Worm (Caenorhabditis elegans) whole organism, late embryonic: Measurements from ENCODE around the gene ZK1248.17.
A peak's percentile ranks its signal among the peaks of the same experiment; 100 is the strongest.
"Not testable (repeated sequence)": the region's sequence is repeated elsewhere in the genome, so short reads cannot be mapped to it uniquely, and the experiment has no call there.

Experiments used
- C08G9.2 ChIP-seq: sonication (generic microtip); optimal IDR thresholded peaks from 2 replicates; lab custom pipeline; 2016; ENCODE audit warnings: mild to moderate bottlenecking, missing genetic modification characterization, moderate library complexity, missing compliant biosample characterization
- C38D4.7 ChIP-seq: fragments of 200-800 bp; sonication (Bioruptor generic); optimal IDR thresholded peaks from 2 replicates; lab custom pipeline; 2018; ENCODE audit warnings: mild to moderate bottlenecking, missing genetic modification characterization, moderate library complexity, missing compliant biosample characterization
- F13H6.1 ChIP-seq: sonication (generic microtip); optimal IDR thresholded peaks from 2 replicates; lab custom pipeline; 2016; ENCODE audit warnings: missing genetic modification characterization, missing compliant biosample characterization
- K02D7.2 ChIP-seq: sonication (generic microtip); optimal IDR thresholded peaks from 2 replicates; lab custom pipeline; 2017; ENCODE audit warnings: mild to moderate bottlenecking, missing genetic modification characterization, missing compliant biosample characterization
- Y22D7AL.16 ChIP-seq: sonication (generic microtip); optimal IDR thresholded peaks from 2 replicates; lab custom pipeline; 2016; ENCODE audit warnings: missing genetic modification characterization, missing compliant biosample characterization
- ceh-19 ChIP-seq: fragments of 200-800 bp; sonication (Bioruptor generic); optimal IDR thresholded peaks from 2 replicates; lab custom pipeline; 2018; ENCODE audit warnings: mild to moderate bottlenecking, missing genetic modification characterization, missing compliant biosample characterization
- ceh-2 ChIP-seq: sonication (generic microtip); optimal IDR thresholded peaks from 2 replicates; lab custom pipeline; 2016; ENCODE audit warnings: missing genotype, missing genetic modification characterization, missing compliant biosample characterization
- ceh-22 ChIP-seq: sonication (generic microtip); optimal IDR thresholded peaks from 2 replicates; lab custom pipeline; 2017; ENCODE audit warnings: missing biosample characterization, missing genetic modification characterization
- ceh-30 ChIP-seq: fragments of 150-350 bp; optimal IDR thresholded peaks from 2 replicates; lab custom pipeline; 2014; ENCODE audit warnings: missing biosample characterization, missing genetic modification characterization
- ceh-31 ChIP-seq: sonication (generic microtip); optimal IDR thresholded peaks from 2 replicates; lab custom pipeline; 2016; ENCODE audit warnings: missing genetic modification characterization, missing compliant biosample characterization
- ceh-45 ChIP-seq: fragments of 200-800 bp; sonication (Bioruptor generic); IDR thresholded peaks from 2 replicates; pipeline ENCODE4 v1.3.6; 2022; ENCODE audit warnings: missing genetic modification reagents, missing genetic modification characterization, missing compliant biosample characterization
- ceh-9 ChIP-seq: sonication (generic microtip); optimal IDR thresholded peaks from 2 replicates; lab custom pipeline; 2016; ENCODE audit warnings: mild to moderate bottlenecking, missing genetic modification characterization, inconsistent platforms, missing compliant biosample characterization
- che-1 ChIP-seq: sonication (generic microtip); optimal IDR thresholded peaks from 2 replicates; lab custom pipeline; 2016; ENCODE audit warnings: mild to moderate bottlenecking, missing genetic modification characterization, missing compliant biosample characterization
- ets-4 ChIP-seq: sonication (generic microtip); optimal IDR thresholded peaks from 2 replicates; lab custom pipeline; 2016; ENCODE audit warnings: missing genetic modification characterization, missing compliant biosample characterization
- fkh-6 ChIP-seq: sonication (generic microtip); optimal IDR thresholded peaks from 2 replicates; lab custom pipeline; 2016; ENCODE audit warnings: missing genetic modification characterization, missing compliant biosample characterization
- hlh-13 ChIP-seq: fragments of 200-800 bp; sonication (Bioruptor generic); optimal IDR thresholded peaks from 2 replicates; lab custom pipeline; 2018; ENCODE audit warnings: mild to moderate bottlenecking, missing genetic modification characterization, missing compliant biosample characterization
- hlh-15 ChIP-seq: sonication (generic microtip); optimal IDR thresholded peaks from 2 replicates; lab custom pipeline; 2016; ENCODE audit warnings: missing genetic modification characterization, missing compliant biosample characterization
- hlh-8 ChIP-seq: sonication (generic microtip); optimal IDR thresholded peaks from 2 replicates; lab custom pipeline; 2016; ENCODE audit warnings: missing genotype, missing genetic modification characterization, missing compliant biosample characterization
- lin-11 ChIP-seq: fragments of 200-800 bp; sonication (Bioruptor generic); optimal IDR thresholded peaks from 2 replicates; lab custom pipeline; 2018; ENCODE audit warnings: mild to moderate bottlenecking, missing genetic modification characterization, missing compliant biosample characterization
- madf-2 ChIP-seq: sonication (generic microtip); optimal IDR thresholded peaks from 2 replicates; lab custom pipeline; 2017; ENCODE audit warnings: missing genetic modification characterization, missing compliant biosample characterization
- nfya-1 ChIP-seq: sonication (generic microtip); optimal IDR thresholded peaks from 2 replicates; lab custom pipeline; 2017; ENCODE audit warnings: missing genetic modification characterization, mild to moderate bottlenecking, missing compliant biosample characterization, antibody characterized with exemption, moderate library complexity
- nhr-232 ChIP-seq: sonication (generic microtip); optimal IDR thresholded peaks from 2 replicates; lab custom pipeline; 2016; ENCODE audit warnings: missing genetic modification characterization, missing compliant biosample characterization
- odd-2 ChIP-seq: sonication (generic microtip); optimal IDR thresholded peaks from 2 replicates; lab custom pipeline; 2017; ENCODE audit warnings: antibody characterized with exemption, mild to moderate bottlenecking, missing genetic modification characterization, missing compliant biosample characterization
- pag-3 ChIP-seq: sonication (generic microtip); optimal IDR thresholded peaks from 2 replicates; lab custom pipeline; 2016; ENCODE audit warnings: missing compliant biosample characterization, missing genetic modification characterization, borderline replicate concordance
- pax-1 ChIP-seq: fragments of 150-350 bp; optimal IDR thresholded peaks from 2 replicates; lab custom pipeline; 2014; ENCODE audit warnings: missing biosample characterization, missing genetic modification characterization
- pha-4 ChIP-seq: fragments of 150-350 bp; optimal IDR thresholded peaks from 2 replicates; lab custom pipeline; 2018; ENCODE audit warnings: missing biosample characterization, missing genetic modification reagents, missing genetic modification characterization
- pqm-1 ChIP-seq: sonication (generic microtip); optimal IDR thresholded peaks from 2 replicates; lab custom pipeline; 2016; ENCODE audit warnings: missing genetic modification characterization, missing compliant biosample characterization
- rnt-1 ChIP-seq: sonication (generic microtip); optimal IDR thresholded peaks from 2 replicates; lab custom pipeline; 2016; ENCODE audit warnings: missing genetic modification characterization, missing compliant biosample characterization
- sox-2 ChIP-seq: fragments of 200-800 bp; sonication (Bioruptor generic); IDR thresholded peaks from 2 replicates; pipeline ENCODE4 v1.3.6; 2022; ENCODE audit warnings: missing genetic modification reagents, missing genetic modification characterization, missing compliant biosample characterization
- sox-4 ChIP-seq: sonication (generic microtip); optimal IDR thresholded peaks from 2 replicates; lab custom pipeline; 2017; ENCODE audit warnings: mild to moderate bottlenecking, missing genetic modification characterization, inconsistent platforms, missing compliant biosample characterization
- syd-9 ChIP-seq: sonication (generic microtip); optimal IDR thresholded peaks from 2 replicates; lab custom pipeline; 2016; ENCODE audit warnings: mild to moderate bottlenecking, missing genetic modification characterization, moderate library complexity, missing compliant biosample characterization
- tbx-2 ChIP-seq: sonication (generic microtip); optimal IDR thresholded peaks from 2 replicates; lab custom pipeline; 2016; ENCODE audit warnings: missing genetic modification characterization, missing compliant biosample characterization
- tbx-7 ChIP-seq: sonication (generic microtip); optimal IDR thresholded peaks from 2 replicates; lab custom pipeline; 2016; ENCODE audit warnings: missing genotype, missing genetic modification characterization, missing compliant biosample characterization
- ttx-3 ChIP-seq: sonication (generic microtip); optimal IDR thresholded peaks from 2 replicates; lab custom pipeline; 2016; ENCODE audit warnings: missing genetic modification reagents, missing genetic modification characterization, missing compliant biosample characterization
- unc-3 ChIP-seq, 2 experiments: fragments of 200-800 bp in 1 of 2; sonication (Bioruptor generic) in 1 of 2; sonication (generic microtip) in 1 of 2; conservative IDR thresholded peaks in 1 of 2; optimal IDR thresholded peaks in 1 of 2; 2 replicates each; pipeline versions ENCODE4 v1.3.6 to Lab custom; 2016 to 2022; ENCODE audit warnings: missing compliant biosample characterization in 2 of 2, missing genetic modification characterization in 2 of 2, missing genetic modification reagents in 1 of 2
- unc-55 ChIP-seq: sonication (generic microtip); optimal IDR thresholded peaks from 2 replicates; lab custom pipeline; 2017; ENCODE audit warnings: missing biosample characterization, missing genetic modification reagents, missing genetic modification characterization
- unc-86 ChIP-seq: sonication (generic microtip); optimal IDR thresholded peaks from 2 replicates; lab custom pipeline; 2016; ENCODE audit warnings: missing genetic modification characterization, missing compliant biosample characterization
- zip-5 ChIP-seq: sonication (generic microtip); optimal IDR thresholded peaks from 2 replicates; lab custom pipeline; 2016; ENCODE audit warnings: missing genetic modification characterization, missing compliant biosample characterization
- ztf-16 ChIP-seq: sonication (generic microtip); optimal IDR thresholded peaks from 2 replicates; lab custom pipeline; 2017; ENCODE audit warnings: missing genetic modification characterization, missing compliant biosample characterization

Gene ZK1248.17

ce11 chrII:5819655-5820054, 25.7 kb downstream of the ZK1248.17 start (continued):
- TF ChIP-seq Y22D7AL.16 (tag; lab: Kevin White, UChicago) (no peak), lin-11 (tag; lab: Kevin White, UChicago) (no peak), ceh-45 (no peak), syd-9 (tag; lab: Kevin White, UChicago) (no peak), C08G9.2 (peak; percentile 68), pax-1 (no peak), pha-4 (tag; lab: Kevin White, UChicago) (no peak), F13H6.1 (tag; lab: Kevin White, UChicago) (no peak), sox-4 (no peak), unc-3 (GFP tag; conservative IDR thresholded peaks at IDR 0.05; lab: Robert Waterston, UW) (no peak), unc-3 (tag; optimal IDR thresholded peaks at IDR 0.05; lab: Kevin White, UChicago) (no peak), odd-2 (tag; lab: Kevin White, UChicago) (no peak), pqm-1 (tag; lab: Kevin White, UChicago) (no peak), ttx-3 (tag; lab: Kevin White, UChicago) (no peak), che-1 (tag; lab: Kevin White, UChicago) (no peak), unc-86 (tag; lab: Kevin White, UChicago) (no peak), madf-2 (tag; lab: Kevin White, UChicago) (no peak), ceh-22 (no peak), hlh-8 (tag; lab: Kevin White, UChicago) (peak; percentile 11), hlh-13 (GFP tag; lab: Kevin White, UChicago) (no peak), ceh-2 (peak; percentile 70), zip-5 (tag; lab: Kevin White, UChicago) (peak; percentile 24), ceh-30 (no peak), ceh-31 (tag; lab: Kevin White, UChicago) (peak; percentile 71), tbx-2 (peak; percentile 65)

DNA sequence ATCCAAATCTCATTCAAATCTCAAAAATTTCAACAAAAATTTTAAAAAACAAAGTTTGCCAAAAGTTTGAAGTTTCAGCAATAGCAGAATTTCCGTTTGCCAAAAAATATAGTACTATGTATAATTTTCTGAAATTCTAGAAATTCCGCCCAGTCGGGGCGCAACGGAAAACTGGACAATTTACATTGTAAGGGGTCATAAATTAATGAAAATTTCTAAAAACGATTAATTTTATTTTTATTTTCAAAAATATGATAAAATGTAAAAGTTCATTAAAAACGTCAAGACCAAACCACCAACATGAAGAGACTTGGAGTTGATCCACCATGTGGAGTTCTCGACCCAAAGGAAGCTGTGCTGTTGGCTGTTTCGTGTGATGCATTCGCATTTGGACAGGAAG, 27.0 kb downstream of the ZK1248.17 start, which contains the start of gene ZK1248.4:
Gene ZK1248.4 (plus strand): TSS at position 301 of the 400 bp plus-strand sequence.
- TF ChIP-seq ztf-16 (tag; lab: Kevin White, UChicago) (no peak), lin-11 (tag; lab: Kevin White, UChicago) (no peak), fkh-6 (tag; lab: Kevin White, UChicago) (no peak), hlh-15 (no peak), ceh-30 (no peak), tbx-7 (tag; lab: Kevin White, UChicago) (no peak), ceh-45 (no peak), ets-4 (tag; lab: Kevin White, UChicago) (no peak), sox-2 (GFP tag; lab: Robert Waterston, UW) (no peak), F13H6.1 (tag; lab: Kevin White, UChicago) (no peak), ceh-19 (no peak), ceh-9 (no peak), unc-55 (GFP tag; lab: Kevin White, UChicago) (no peak), nhr-232 (tag; lab: Kevin White, UChicago) (no peak), pqm-1 (tag; lab: Kevin White, UChicago) (no peak), rnt-1 (no peak)

ce11 chrII:5816346-5816745, 29.0 kb downstream of the ZK1248.17 start, which contains the start of gene ZK1248.20:
ZK1248.20 (plus strand) TSS chrII:5816646.
- TF ChIP-seq nfya-1 (no peak), pag-3 (tag; lab: Kevin White, UChicago) (no peak), C38D4.7 (no peak), ceh-45 (no peak), pha-4 (tag; lab: Kevin White, UChicago) (no peak)
- TF ChIP-seq, all 69 proteins: peak for 0

DNA sequence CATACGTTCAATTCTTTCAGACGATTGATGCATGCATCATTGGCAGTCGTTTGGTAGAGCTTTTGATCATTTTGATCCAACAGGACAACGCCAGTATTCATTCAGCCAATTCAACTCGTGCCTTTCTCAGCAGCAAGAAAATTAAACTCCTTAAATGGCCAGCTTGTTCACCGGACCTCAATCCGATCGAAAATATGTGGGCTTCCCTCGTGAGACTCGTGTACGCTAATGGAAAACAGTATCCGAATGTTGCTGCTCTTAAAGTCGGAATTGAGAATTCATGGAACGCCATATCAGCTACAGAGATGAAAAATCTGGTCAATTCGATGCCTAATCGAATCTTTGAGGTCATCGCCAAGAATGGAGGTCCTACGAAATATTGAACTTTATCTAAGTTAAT, 30.0 kb downstream of the ZK1248.17 start, which contains the start of gene wago-5:
Gene wago-5 (minus strand): TSS at position 101 of the 400 bp plus-strand sequence.
- not testable (repeated sequence) for TF ChIP-seq C38D4.7; K02D7.2 (tag; lab: Kevin White, UChicago); ceh-30
